Worm (Caenorhabditis elegans) whole organism, L1 larva: ENCODE data around the gene vps-22.

ENCODE experiments used
- C34B4.2 ChIP-seq: sonication (generic microtip); optimal IDR thresholded peaks from 2 replicates; lab custom pipeline; 2017; ENCODE audit warnings: mild to moderate bottlenecking, missing genetic modification characterization, missing compliant biosample characterization
- Y116A8C.19 ChIP-seq: sonication (generic microtip); optimal IDR thresholded peaks from 2 replicates; lab custom pipeline; 2016; ENCODE audit warnings: missing compliant biosample characterization, missing genetic modification characterization, borderline replicate concordance
- ama-1 ChIP-seq: fragments of 150-350 bp; optimal IDR thresholded peaks from 2 replicates; lab custom pipeline; 2014
- blmp-1 ChIP-seq: fragments of 150-350 bp; optimal IDR thresholded peaks from 2 replicates; lab custom pipeline; 2014; ENCODE audit warnings: missing biosample characterization, missing genetic modification characterization
- ceh-63 ChIP-seq: fragments of 200-800 bp; sonication (Bioruptor generic); optimal IDR thresholded peaks from 2 replicates; lab custom pipeline; 2018; ENCODE audit warnings: mild to moderate bottlenecking, missing genetic modification characterization, missing compliant biosample characterization
- ceh-8 ChIP-seq: fragments of 200-800 bp; sonication (Bioruptor generic); optimal IDR thresholded peaks from 2 replicates; lab custom pipeline; 2018; ENCODE audit warnings: mild to moderate bottlenecking, missing genetic modification characterization, moderate library complexity, missing compliant biosample characterization
- ceh-82 ChIP-seq, 3 experiments: fragments of 150-350 bp in 1 of 3; sonication (generic microtip) in 2 of 3; optimal IDR thresholded peaks; 2 replicates each; lab custom pipeline; 2014 to 2017; ENCODE audit warnings: missing biosample characterization in 3 of 3, missing genetic modification characterization in 3 of 3
- dpl-1 ChIP-seq, 3 experiments: fragments of 150-350 bp in 2 of 3; sonication (generic microtip) in 1 of 3; optimal IDR thresholded peaks; 2 replicates each; lab custom pipeline; 2014 to 2017; ENCODE audit warnings: missing biosample characterization in 3 of 3, missing genetic modification characterization in 3 of 3, missing genetic modification reagents in 3 of 3
- efl-1 ChIP-seq, 4 experiments: fragments of 150-350 bp; optimal IDR thresholded peaks in 3 of 4; peaks in 1 of 4; 1 replicate in 1 of 4; 2 replicates in 3 of 4; lab custom pipeline; 2014; ENCODE audit warnings: missing biosample characterization in 2 of 4, missing genetic modification characterization in 2 of 4, missing genetic modification reagents in 2 of 4
- egl-27 ChIP-seq, 2 experiments: fragments of 150-350 bp in 1 of 2; sonication (generic microtip); optimal IDR thresholded peaks; 3 replicates each; lab custom pipeline; 2017 to 2018; ENCODE audit warnings: missing biosample characterization in 2 of 2, missing genetic modification characterization in 2 of 2, missing genetic modification reagents in 2 of 2
- elt-3 ChIP-seq, 6 experiments: fragments of 150-350 bp in 1 of 6; sonication (generic microtip); optimal IDR thresholded peaks; 2 replicates each; lab custom pipeline; 2017 to 2018; ENCODE audit warnings: missing biosample characterization in 6 of 6, missing genetic modification characterization in 6 of 6, inconsistent platforms in 1 of 6
- fkh-10 ChIP-seq: sonication (generic microtip); optimal IDR thresholded peaks from 2 replicates; lab custom pipeline; 2017; ENCODE audit warnings: missing biosample characterization, missing genetic modification reagents, missing genetic modification characterization
- fkh-4 ChIP-seq: sonication (generic microtip); optimal IDR thresholded peaks from 2 replicates; lab custom pipeline; 2016; ENCODE audit warnings: missing compliant biosample characterization, missing genetic modification characterization, borderline replicate concordance
- fkh-8 ChIP-seq: sonication (generic microtip); optimal IDR thresholded peaks from 2 replicates; lab custom pipeline; 2016; ENCODE audit warnings: mild to moderate bottlenecking, missing genetic modification characterization, missing compliant biosample characterization
- grh-1 ChIP-seq: fragments of 200-800 bp; sonication (Bioruptor generic); IDR thresholded peaks from 2 replicates; pipeline ENCODE4 v1.3.6; 2022; ENCODE audit warnings: missing genetic modification reagents, missing genetic modification characterization, missing compliant biosample characterization
- hlh-4 ChIP-seq: sonication (generic microtip); optimal IDR thresholded peaks from 2 replicates; lab custom pipeline; 2016; ENCODE audit warnings: mild to moderate bottlenecking, missing genetic modification characterization, missing compliant biosample characterization
- isw-1 ChIP-seq: fragments of 200-800 bp; sonication (Bioruptor generic); IDR thresholded peaks from 2 replicates; pipeline ENCODE4 v1.3.6; 2022; ENCODE audit warnings: missing genetic modification characterization, missing compliant biosample characterization
- jun-1 ChIP-seq: fragments of 150-350 bp; optimal IDR thresholded peaks from 2 replicates; lab custom pipeline; 2014; ENCODE audit warnings: missing biosample characterization, missing genetic modification reagents, missing genetic modification characterization
- lin-14 ChIP-seq: fragments of 200-800 bp; sonication (Bioruptor generic); optimal IDR thresholded peaks from 2 replicates; lab custom pipeline; 2018; ENCODE audit warnings: mild to moderate bottlenecking, missing genetic modification characterization, moderate library complexity, missing compliant biosample characterization
- lin-35 ChIP-seq, 2 experiments: fragments of 150-350 bp; optimal IDR thresholded peaks; 2 replicates each; lab custom pipeline; 2014; ENCODE audit warnings: missing biosample characterization in 2 of 2, missing genetic modification characterization in 2 of 2, missing genetic modification reagents in 2 of 2
- lsy-2 ChIP-seq, 2 experiments: fragments of 150-350 bp; optimal IDR thresholded peaks; 2 replicates each; lab custom pipeline; 2014; ENCODE audit warnings: missing biosample characterization in 2 of 2, missing genetic modification characterization in 2 of 2
- mab-9 ChIP-seq: fragments of 200-800 bp; sonication (Bioruptor generic); IDR thresholded peaks from 2 replicates; pipeline ENCODE4 v1.3.6; 2022; ENCODE audit warnings: missing genetic modification reagents, missing genetic modification characterization, missing compliant biosample characterization
- mdl-1 ChIP-seq, 2 experiments: fragments of 150-350 bp; optimal IDR thresholded peaks; 2 replicates each; lab custom pipeline; 2014 to 2017; ENCODE audit warnings: missing biosample characterization in 2 of 2, missing genetic modification characterization in 2 of 2, inconsistent platforms in 1 of 2
- mep-1 ChIP-seq: fragments of 150-350 bp; optimal IDR thresholded peaks from 2 replicates; lab custom pipeline; 2014; ENCODE audit warnings: missing biosample characterization, missing genetic modification characterization
- nhr-11 ChIP-seq: fragments of 150-350 bp; optimal IDR thresholded peaks from 2 replicates; lab custom pipeline; 2014; ENCODE audit warnings: missing biosample characterization, missing genetic modification characterization
- nhr-20 ChIP-seq: sonication (generic microtip); optimal IDR thresholded peaks from 2 replicates; lab custom pipeline; 2016; ENCODE audit warnings: mild to moderate bottlenecking, missing genetic modification characterization, missing compliant biosample characterization
- nhr-47 ChIP-seq: sonication (generic microtip); optimal IDR thresholded peaks from 2 replicates; lab custom pipeline; 2016; ENCODE audit warnings: mild to moderate bottlenecking, missing genetic modification characterization, moderate library complexity, missing compliant biosample characterization
- nhr-71 ChIP-seq: sonication (generic microtip); optimal IDR thresholded peaks from 2 replicates; lab custom pipeline; 2016; ENCODE audit warnings: mild to moderate bottlenecking, missing genetic modification characterization, moderate library complexity, missing compliant biosample characterization
- nhr-84 ChIP-seq: sonication (generic microtip); optimal IDR thresholded peaks from 2 replicates; lab custom pipeline; 2017; ENCODE audit warnings: missing biosample characterization, missing genetic modification characterization
- nhr-85 ChIP-seq: sonication (generic microtip); peaks from one replicate; lab custom pipeline; 2016; ENCODE audit warnings: missing genetic modification characterization, inconsistent platforms, missing compliant biosample characterization
- rnt-1 ChIP-seq: sonication (generic microtip); optimal IDR thresholded peaks from 2 replicates; lab custom pipeline; 2016; ENCODE audit warnings: mild to moderate bottlenecking, missing genetic modification characterization, moderate library complexity, missing compliant biosample characterization
- snpc-4 ChIP-seq: fragments of 150-350 bp; optimal IDR thresholded peaks from 2 replicates; lab custom pipeline; 2014; ENCODE audit warnings: missing biosample characterization, missing genetic modification characterization
- snu-23 ChIP-seq: sonication (generic microtip); optimal IDR thresholded peaks from 2 replicates; lab custom pipeline; 2016; ENCODE audit warnings: missing genetic modification characterization, missing compliant biosample characterization
- swsn-7 ChIP-seq: sonication (generic microtip); optimal IDR thresholded peaks from 2 replicates; lab custom pipeline; 2016; ENCODE audit warnings: missing genetic modification characterization, missing compliant biosample characterization
- tbx-2 ChIP-seq: sonication (generic microtip); optimal IDR thresholded peaks from 2 replicates; lab custom pipeline; 2016; ENCODE audit warnings: missing genetic modification characterization, missing compliant biosample characterization
- unc-130 ChIP-seq: fragments of 150-350 bp; optimal IDR thresholded peaks from 2 replicates; lab custom pipeline; 2017; ENCODE audit warnings: missing biosample characterization, missing genetic modification characterization, inconsistent platforms
- unc-86 ChIP-seq: sonication (generic microtip); optimal IDR thresholded peaks from 2 replicates; lab custom pipeline; 2016; ENCODE audit warnings: missing genetic modification characterization, missing compliant biosample characterization
- xbp-1 ChIP-seq: sonication (generic microtip); optimal IDR thresholded peaks from 2 replicates; lab custom pipeline; 2016; ENCODE audit warnings: missing genetic modification characterization, missing compliant biosample characterization
- ztf-4 ChIP-seq: fragments of 150-350 bp; optimal IDR thresholded peaks from 2 replicates; lab custom pipeline; 2014; ENCODE audit warnings: missing biosample characterization, missing genetic modification characterization

vps-22 gene

ce11 chrIII:4950345-4950744, 11.9 kb downstream of the vps-22 start:
- peak; percentile 15 for TF ChIP-seq snpc-4 (tag; lab: Kevin White, UChicago)
- peak in 2 of 3 experiments; percentile 22 to 47 for TF ChIP-seq ceh-82 (tag; optimal IDR thresholded peaks at IDR 0.05; lab: Kevin White, UChicago)
- no peak for TF ChIP-seq ceh-8
- TF ChIP-seq lin-35 (GFP tag; optimal IDR thresholded peaks at IDR 0.05; lab: Kevin White, UChicago) = peak; percentile 36 to 56
- TF ChIP-seq snu-23 (GFP tag; lab: Kevin White, UChicago) = peak; percentile 57
- peak; percentile 49 for TF ChIP-seq unc-86 (tag; lab: Kevin White, UChicago)
- TF ChIP-seq mdl-1 (tag; optimal IDR thresholded peaks at IDR 0.05; lab: Kevin White, UChicago) = peak in 1 of 2 experiments; percentile 19
- TF ChIP-seq nhr-84 (tag; lab: Kevin White, UChicago) = no peak
- TF ChIP-seq fkh-10 = peak; percentile 1
- TF ChIP-seq ama-1 (lab: Kevin White, UChicago) = no peak
- peak; percentile 63 for TF ChIP-seq nhr-71 (tag; lab: Kevin White, UChicago)
- TF ChIP-seq fkh-8 (tag; lab: Kevin White, UChicago) = peak; percentile 77
- peak; percentile 32 for TF ChIP-seq tbx-2
- TF ChIP-seq mep-1 (tag; lab: Kevin White, UChicago) = peak; percentile 43
- peak; percentile 40 to 48 for TF ChIP-seq efl-1 (optimal IDR thresholded peaks at IDR 0.05; lab: Kevin White, UChicago)
- TF ChIP-seq efl-1 (GFP tag; optimal IDR thresholded peaks at IDR 0.05 in 1 of 2; lab: Kevin White, UChicago) = peak in 1 of 2 experiments; percentile 31
- TF ChIP-seq ztf-4 (tag; lab: Kevin White, UChicago) = no peak
- peak; percentile 89 for TF ChIP-seq lin-14 (GFP tag; lab: Kevin White, UChicago)
- no peak for TF ChIP-seq ceh-63 (GFP tag; lab: Kevin White, UChicago)
- TF ChIP-seq nhr-47 (tag; lab: Kevin White, UChicago) = peak; percentile 47
- TF ChIP-seq Y116A8C.19 (tag; lab: Kevin White, UChicago) = no peak
- no peak for TF ChIP-seq egl-27 (tag; optimal IDR thresholded peaks at IDR 0.05; lab: Kevin White, UChicago)
- TF ChIP-seq nhr-85 (tag; lab: Kevin White, UChicago) = no peak
- no peak for TF ChIP-seq elt-3 (tag; optimal IDR thresholded peaks at IDR 0.05; lab: Kevin White, UChicago)
- TF ChIP-seq grh-1 (GFP tag; lab: Robert Waterston, UW) = no peak
- TF ChIP-seq nhr-20 (tag; lab: Kevin White, UChicago) = peak; percentile 27
- TF ChIP-seq xbp-1 (tag; lab: Kevin White, UChicago) = peak; percentile 16
- peak; percentile 25 to 57 for TF ChIP-seq lsy-2 (tag; optimal IDR thresholded peaks at IDR 0.05; lab: Kevin White, UChicago)
- TF ChIP-seq mab-9 (GFP tag; lab: Robert Waterston, UW) = no peak
- TF ChIP-seq swsn-7 (tag; lab: Kevin White, UChicago) = peak; percentile 44
- TF ChIP-seq C34B4.2 = no peak
- peak; percentile 29 for TF ChIP-seq isw-1 (GFP tag; lab: Robert Waterston, UW)
- TF ChIP-seq nhr-11 (tag; lab: Kevin White, UChicago) = no peak
- peak; percentile 5 to 34 (median 31) for TF ChIP-seq dpl-1 (GFP tag; optimal IDR thresholded peaks at IDR 0.05; lab: Kevin White, UChicago)
- TF ChIP-seq rnt-1 (tag; lab: Kevin White, UChicago) = peak; percentile 41
- TF ChIP-seq, all 84 proteins: peak for 21

DNA sequence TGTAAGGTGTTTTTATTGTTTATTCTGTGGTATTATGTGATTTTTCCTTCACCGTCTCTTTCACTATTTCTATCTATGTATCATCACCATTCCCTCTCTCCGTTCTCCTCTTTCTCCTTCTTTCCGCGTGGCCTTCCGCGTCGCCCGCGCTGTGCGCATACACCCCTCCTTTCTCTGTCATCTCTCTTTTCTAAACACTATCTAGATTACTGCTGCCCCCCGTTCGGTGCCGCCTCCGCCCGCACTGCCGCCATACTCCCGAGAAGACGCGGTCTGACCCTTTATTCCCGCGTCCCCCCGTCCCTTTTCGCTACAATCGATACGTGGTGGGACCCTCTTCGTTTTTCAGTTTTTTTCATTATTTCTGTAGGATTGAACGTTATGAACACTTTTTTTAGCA, 13.7 kb downstream of the vps-22 start:
- TF ChIP-seq unc-130 (tag; lab: Kevin White, UChicago) (no peak), blmp-1 (tag; lab: Kevin White, UChicago) (peak; percentile 12)

ce11 chrIII:4947352-4947751, 14.9 kb downstream of the vps-22 start:
- no peak for TF ChIP-seq jun-1
- peak; percentile 2 for TF ChIP-seq mep-1 (tag; lab: Kevin White, UChicago)
- peak; percentile 4 for TF ChIP-seq lin-14 (GFP tag; lab: Kevin White, UChicago)
- TF ChIP-seq isw-1 (GFP tag; lab: Robert Waterston, UW) = 0 out of 2 replicates have a peak, but pooled peaks have one; percentile 10
- TF ChIP-seq nhr-71 (tag; lab: Kevin White, UChicago) = peak; percentile 0
- TF ChIP-seq hlh-4 (tag; lab: Kevin White, UChicago) = no peak
- peak; percentile 7 for TF ChIP-seq unc-86 (tag; lab: Kevin White, UChicago)
- no peak for TF ChIP-seq fkh-4 (tag; lab: Kevin White, UChicago)
- peak in 1 of 3 experiments; percentile 0 for TF ChIP-seq ceh-82 (tag; optimal IDR thresholded peaks at IDR 0.05; lab: Kevin White, UChicago)
